Worm (Caenorhabditis elegans) whole organism, mixed stage, embryonic: ENCODE data around the gene F10A3.17.

Experiments used
- blmp-1 ChIP-seq: fragments of 150-350 bp; optimal IDR thresholded peaks from 2 replicates; lab custom pipeline; 2014; ENCODE audit warnings: missing biosample characterization, missing genetic modification characterization
- lsy-2 ChIP-seq: fragments of 150-350 bp; optimal IDR thresholded peaks from 2 replicates; lab custom pipeline; 2014; ENCODE audit warnings: missing biosample characterization, missing genetic modification characterization
- mab-5 ChIP-seq: fragments of 150-350 bp; optimal IDR thresholded peaks from 2 replicates; lab custom pipeline; 2014; ENCODE audit warnings: missing biosample characterization, missing genetic modification characterization
- nhr-28 ChIP-seq: fragments of 150-350 bp; optimal IDR thresholded peaks from 2 replicates; lab custom pipeline; 2014; ENCODE audit warnings: missing biosample characterization, missing genetic modification characterization

DNA sequence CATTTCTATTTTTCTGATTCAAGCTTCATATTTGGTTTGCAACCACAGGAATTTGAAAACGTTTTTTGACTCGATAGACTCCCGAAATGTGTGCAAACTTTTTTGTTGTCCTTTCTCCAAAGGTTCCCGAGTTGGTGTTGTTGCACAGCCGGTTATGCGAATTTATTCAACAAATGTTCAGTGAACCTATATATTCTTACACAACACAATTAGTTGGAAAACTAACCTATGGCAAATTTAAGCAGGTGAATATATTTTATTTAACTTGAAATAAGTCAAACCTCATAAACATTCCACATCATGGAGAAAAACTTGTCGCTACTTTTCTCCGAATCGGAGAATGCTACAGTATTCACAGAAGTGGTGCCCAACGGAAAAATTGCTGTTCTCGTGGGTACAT is 23.9 kb upstream of the F10A3.17 start, which contains the start of gene srz-14:
- TF ChIP-seq lsy-2 (no peak), nhr-28 (tag; lab: Kevin White, UChicago) (no peak), mab-5 (tag; lab: Kevin White, UChicago) (no peak), blmp-1 (tag; lab: Kevin White, UChicago) (no peak)
